Worm (Caenorhabditis elegans) whole organism, L3 larva: ENCODE measurements around the gene C46C2.5.
"Not testable (repeated sequence)": the region's sequence is repeated elsewhere in the genome, so short reads cannot be mapped to it uniquely, and the experiment has no call there.

ENCODE experiments used
- ceh-16 ChIP-seq: sonication (generic microtip); optimal IDR thresholded peaks from 2 replicates; lab custom pipeline; 2017; ENCODE audit warnings: missing biosample characterization, missing genetic modification characterization
- egl-27 ChIP-seq: sonication (generic microtip); optimal IDR thresholded peaks from 4 replicates; lab custom pipeline; 2017; ENCODE audit warnings: missing biosample characterization, missing genetic modification reagents, missing genetic modification characterization
- egl-5 ChIP-seq: fragments of 150-350 bp; optimal IDR thresholded peaks from 2 replicates; lab custom pipeline; 2017; ENCODE audit warnings: missing biosample characterization, missing genetic modification reagents, missing genetic modification characterization, inconsistent platforms
- elt-1 ChIP-seq: fragments of 150-350 bp; optimal IDR thresholded peaks from 2 replicates; lab custom pipeline; 2014; ENCODE audit warnings: missing biosample characterization, missing genetic modification characterization
- elt-2 ChIP-seq: sonication (generic microtip); optimal IDR thresholded peaks from 2 replicates; lab custom pipeline; 2016; ENCODE audit warnings: missing genetic modification reagents, mild to moderate bottlenecking, missing genetic modification characterization, missing compliant biosample characterization
- elt-3 ChIP-seq, 3 experiments: fragments of 150-350 bp in 1 of 3; sonication (generic microtip) in 2 of 3; optimal IDR thresholded peaks; 2 replicates in 2 of 3; 4 replicates in 1 of 3; lab custom pipeline; 2014 to 2017; ENCODE audit warnings: missing biosample characterization in 3 of 3, missing genetic modification characterization in 3 of 3
- fkh-10 ChIP-seq: sonication (generic microtip); optimal IDR thresholded peaks from 2 replicates; lab custom pipeline; 2017; ENCODE audit warnings: missing biosample characterization, missing genetic modification reagents, missing genetic modification characterization
- fkh-2 ChIP-seq: fragments of 150-350 bp; optimal IDR thresholded peaks from 2 replicates; lab custom pipeline; 2014; ENCODE audit warnings: missing biosample characterization, missing genetic modification reagents, missing genetic modification characterization
- hmg-11 ChIP-seq: sonication (generic microtip); optimal IDR thresholded peaks from 2 replicates; lab custom pipeline; 2016; ENCODE audit warnings: missing genetic modification characterization, missing compliant biosample characterization
- jun-1 ChIP-seq: fragments of 150-350 bp; optimal IDR thresholded peaks from 2 replicates; lab custom pipeline; 2014; ENCODE audit warnings: missing biosample characterization, missing genetic modification reagents, missing genetic modification characterization
- lin-15B ChIP-seq: fragments of 150-350 bp; optimal IDR thresholded peaks from 2 replicates; lab custom pipeline; 2014; ENCODE audit warnings: missing biosample characterization, missing genetic modification characterization
- lin-39 ChIP-seq: fragments of 150-350 bp; optimal IDR thresholded peaks from 2 replicates; lab custom pipeline; 2018; ENCODE audit warnings: missing biosample characterization, missing genetic modification reagents, missing genetic modification characterization
- lsy-12 ChIP-seq: sonication (generic microtip); optimal IDR thresholded peaks from 2 replicates; lab custom pipeline; 2016; ENCODE audit warnings: mild to moderate bottlenecking, missing genetic modification characterization, missing compliant biosample characterization
- nhr-11 ChIP-seq: fragments of 150-350 bp; optimal IDR thresholded peaks from 2 replicates; lab custom pipeline; 2014; ENCODE audit warnings: missing biosample characterization, missing genetic modification characterization
- nhr-12 ChIP-seq: fragments of 150-350 bp; optimal IDR thresholded peaks from 2 replicates; lab custom pipeline; 2014; ENCODE audit warnings: missing biosample characterization, missing genetic modification characterization
- nhr-23 ChIP-seq: fragments of 150-350 bp; optimal IDR thresholded peaks from 2 replicates; lab custom pipeline; 2014; ENCODE audit warnings: missing biosample characterization, missing genetic modification reagents, missing genetic modification characterization
- nhr-25 ChIP-seq: sonication (generic microtip); optimal IDR thresholded peaks from 2 replicates; lab custom pipeline; 2017; ENCODE audit warnings: missing biosample characterization, missing genetic modification characterization
- nhr-43 ChIP-seq: sonication (generic microtip); optimal IDR thresholded peaks from 2 replicates; lab custom pipeline; 2016; ENCODE audit warnings: mild to moderate bottlenecking, missing genetic modification characterization, missing compliant biosample characterization; ENCODE audit not compliant: poor library complexity, severe bottlenecking
- nhr-67 ChIP-seq: fragments of 150-350 bp; optimal IDR thresholded peaks from 2 replicates; lab custom pipeline; 2014; ENCODE audit warnings: missing biosample characterization, missing genetic modification characterization
- nhr-77 ChIP-seq: fragments of 150-350 bp; optimal IDR thresholded peaks from 2 replicates; lab custom pipeline; 2014; ENCODE audit warnings: missing biosample characterization, missing genetic modification characterization
- pha-4 ChIP-seq: fragments of 150-350 bp; optimal IDR thresholded peaks from 2 replicates; lab custom pipeline; 2014; ENCODE audit warnings: missing biosample characterization, missing genetic modification reagents, missing genetic modification characterization
- pqm-1 ChIP-seq: fragments of 150-350 bp; optimal IDR thresholded peaks from 2 replicates; lab custom pipeline; 2017; ENCODE audit warnings: missing biosample characterization, missing genetic modification characterization, inconsistent platforms
- sea-2 ChIP-seq: fragments of 150-350 bp; sonication (generic microtip); optimal IDR thresholded peaks from 4 replicates; lab custom pipeline; 2014; ENCODE audit warnings: missing biosample characterization, missing genetic modification reagents, missing genetic modification characterization
- skn-1 ChIP-seq: fragments of 150-350 bp; optimal IDR thresholded peaks from 2 replicates; lab custom pipeline; 2014; ENCODE audit warnings: missing biosample characterization, missing genetic modification characterization
- tbx-2 ChIP-seq: sonication (generic microtip); optimal IDR thresholded peaks from 2 replicates; lab custom pipeline; 2016; ENCODE audit warnings: mild to moderate bottlenecking, missing genetic modification characterization, missing compliant biosample characterization
- unc-39 ChIP-seq: sonication (generic microtip); optimal IDR thresholded peaks from 4 replicates; lab custom pipeline; 2017; ENCODE audit warnings: missing biosample characterization, missing genetic modification characterization
- zag-1 ChIP-seq: fragments of 150-350 bp; optimal IDR thresholded peaks from 2 replicates; lab custom pipeline; 2014; ENCODE audit warnings: missing biosample characterization, missing genetic modification characterization

C46C2.5 gene

ce11 chrIV:9196023-9196636 is 3.7 kb upstream of the C46C2.5 start:
- TF ChIP-seq nhr-25 (tag; lab: Kevin White, UChicago) (peak; percentile 43), lsy-12 (tag; lab: Kevin White, UChicago) (peak; percentile 34)
- TF ChIP-seq, all 47 proteins: peak for 2; not testable (repeated sequence) for 45

- not testable (repeated sequence) for TF ChIP-seq nhr-23; nhr-43 (tag; lab: Kevin White, UChicago); egl-27 (tag; lab: Kevin White, UChicago)
- TF ChIP-seq, all 47 proteins: peak for 0; not testable (repeated sequence) for 47
Measured at ce11 chrIV:9194524-9194923, 2.1 kb upstream of the C46C2.5 start, which contains the start of gene C46C2.7. Gene C46C2.7 (plus strand): TSS chrIV:9194824.

- peak; percentile 41 for TF ChIP-seq egl-5 (tag; lab: Kevin White, UChicago)
- no peak for TF ChIP-seq egl-27 (tag; lab: Kevin White, UChicago)
- peak; percentile 30 for TF ChIP-seq lin-15B
- no peak for TF ChIP-seq elt-2 (tag; lab: Kevin White, UChicago)
- peak; percentile 39 for TF ChIP-seq nhr-25 (tag; lab: Kevin White, UChicago)
- no peak for TF ChIP-seq nhr-67 (tag; lab: Kevin White, UChicago)
- TF ChIP-seq pha-4 (tag; lab: Kevin White, UChicago): peak; percentile 78
- TF ChIP-seq jun-1 (tag; lab: Kevin White, UChicago): peak; percentile 53
- TF ChIP-seq lin-39 (tag; lab: Kevin White, UChicago): peak; percentile 80
- no peak for TF ChIP-seq nhr-11 (tag; lab: Kevin White, UChicago)
- TF ChIP-seq unc-39: no peak
- peak; percentile 50 for TF ChIP-seq nhr-23
- TF ChIP-seq ceh-16: no peak
- TF ChIP-seq tbx-2 (tag; lab: Kevin White, UChicago): no peak
- no peak for TF ChIP-seq elt-3 (tag; optimal IDR thresholded peaks at IDR 0.05; lab: Kevin White, UChicago)
- peak; percentile 59 for TF ChIP-seq nhr-43 (tag; lab: Kevin White, UChicago)
- TF ChIP-seq nhr-12: no peak
- TF ChIP-seq, all 47 proteins: peak for 8
Measured at ce11 chrIV:9191183-9191582, 1.2 kb downstream of the C46C2.5 start.

ce11 chrIV:9184547-9184946 is 7.9 kb downstream of the C46C2.5 start, which contains the start of gene C07C7.1:
Gene C07C7.1 (plus strand): TSS chrIV:9184847.
- TF ChIP-seq tbx-2 (tag; lab: Kevin White, UChicago) (no peak), nhr-77 (tag; lab: Kevin White, UChicago) (no peak), pqm-1 (tag; lab: Kevin White, UChicago) (no peak), fkh-10 (GFP tag; lab: Kevin White, UChicago) (no peak), lin-39 (tag; lab: Kevin White, UChicago) (no peak), sea-2 (GFP tag; lab: Kevin White, UChicago) (no peak), egl-5 (tag; lab: Kevin White, UChicago) (no peak), skn-1 (tag; lab: Kevin White, UChicago) (no peak), nhr-23 (no peak), nhr-67 (tag; lab: Kevin White, UChicago) (no peak), elt-2 (tag; lab: Kevin White, UChicago) (no peak), nhr-43 (tag; lab: Kevin White, UChicago) (no peak), hmg-11 (tag; lab: Kevin White, UChicago) (no peak)

- TF ChIP-seq elt-1 (tag; lab: Kevin White, UChicago): no peak
- no peak for TF ChIP-seq fkh-2 (tag; lab: Kevin White, UChicago)
- TF ChIP-seq elt-2 (tag; lab: Kevin White, UChicago): no peak
- no peak for TF ChIP-seq skn-1 (tag; lab: Kevin White, UChicago)
- peak; percentile 33 for TF ChIP-seq fkh-10 (GFP tag; lab: Kevin White, UChicago)
- no peak for TF ChIP-seq unc-39
- TF ChIP-seq pqm-1 (tag; lab: Kevin White, UChicago): no peak
Measured at ce11 chrIV:9169764-9170163, 22.7 kb downstream of the C46C2.5 start.

- TF ChIP-seq pqm-1 (tag; lab: Kevin White, UChicago) (peak; percentile 26), skn-1 (tag; lab: Kevin White, UChicago) (peak; percentile 55), zag-1 (tag; lab: Kevin White, UChicago) (no peak), elt-2 (tag; lab: Kevin White, UChicago) (peak; percentile 85)
Measured at ce11 chrIV:9165681-9166080, 26.7 kb downstream of the C46C2.5 start, which contains the start of gene C07C7.3. Gene C07C7.3 (plus strand): TSS chrIV:9166051.
